Fruit fly (Drosophila melanogaster): ENCODE measurements around the gene tx.

Gene tx

dm6 chr3R:26461226-26461805 is 20.7 kb downstream of the tx start, which contains the start of gene CG5455 (continued):
- no peak for TF ChIP-seq lov (optimal IDR thresholded peaks at IDR 0.05)
- TF ChIP-seq lov (GFP tag; IDR thresholded peaks at IDR 0.05) = peak; percentile 50; the same call in 1 of the 3 replicates
- TF ChIP-seq CG17912 (GFP tag; optimal IDR thresholded peaks at IDR 0.05) = peak; percentile 56
- peak; percentile 66; the same call in 2 of the 3 replicates for TF ChIP-seq sr (GFP tag; IDR thresholded peaks at IDR 0.05)
- peak; percentile 17 for TF ChIP-seq CG18619 (GFP tag; optimal IDR thresholded peaks at IDR 0.05)
- peak; percentile 35 for TF ChIP-seq Hand (GFP tag; optimal IDR thresholded peaks at IDR 0.05)
- TF ChIP-seq PHDP (tag; optimal IDR thresholded peaks at IDR 0.05) = peak; percentile 65
- peak; percentile 70; the same call in 2 of the 3 replicates for TF ChIP-seq CG11456 (GFP tag; IDR thresholded peaks at IDR 0.05)
- TF ChIP-seq cwo (GFP tag; optimal IDR thresholded peaks at IDR 0.05) = peak; percentile 71
- peak; percentile 42 for TF ChIP-seq odd (GFP tag; optimal IDR thresholded peaks at IDR 0.05)
- TF ChIP-seq CG17612 (GFP tag; IDR thresholded peaks at IDR 0.05) = peak; percentile 24; the same call in 1 of the 2 replicates
- no peak for TF ChIP-seq CG4854 (GFP tag; optimal IDR thresholded peaks at IDR 0.05)
- no peak for TF ChIP-seq CG6654 (GFP tag; optimal IDR thresholded peaks at IDR 0.05)
- TF ChIP-seq CG13424 (tag; optimal IDR thresholded peaks at IDR 0.05) = peak; percentile 17
- TF ChIP-seq jigr1 (GFP tag; IDR thresholded peaks at IDR 0.05) = no peak
- peak; percentile 83; the same call in 1 of the 2 replicates for TF ChIP-seq rib (GFP tag; IDR thresholded peaks at IDR 0.05)
- 0 out of 2 replicates have a peak, but pooled peaks have one; percentile 16 for TF ChIP-seq Ada2b (GFP tag; IDR thresholded peaks at IDR 0.05)
- peak; percentile 76 for TF ChIP-seq BtbVII (GFP tag; optimal IDR thresholded peaks at IDR 0.05)
- TF ChIP-seq CG11504 (tag; optimal IDR thresholded peaks at IDR 0.05) = peak; percentile 75
- peak; percentile 7 for TF ChIP-seq Bteb2 (GFP tag; optimal IDR thresholded peaks at IDR 0.05)
- no peak for TF ChIP-seq Bdp1 (GFP tag; optimal IDR thresholded peaks at IDR 0.05)
- no peak for TF ChIP-seq sisA (GFP tag; IDR thresholded peaks at IDR 0.05)
- TF ChIP-seq CG12071 (GFP tag; optimal IDR thresholded peaks at IDR 0.05) = peak; percentile 85
- TF ChIP-seq pzg (GFP tag; optimal IDR thresholded peaks at IDR 0.05) = peak; percentile 24
- TF ChIP-seq CG34224 (GFP tag; IDR thresholded peaks at IDR 0.05; ENCODE audit: partially characterized antibody) = peak; percentile 40
- peak; percentile 67 for TF ChIP-seq nau (GFP tag; optimal IDR thresholded peaks at IDR 0.05)
- TF ChIP-seq CG17385 (GFP tag; optimal IDR thresholded peaks at IDR 0.05) = peak; percentile 55
- TF ChIP-seq CG4328 (GFP tag; optimal IDR thresholded peaks at IDR 0.05) = peak; percentile 14
- peak; percentile 12; the same call in 1 of the 3 replicates for TF ChIP-seq Optix (GFP tag; IDR thresholded peaks at IDR 0.05)
- no peak for TF ChIP-seq klu (GFP tag; IDR thresholded peaks at IDR 0.05)
- no peak for TF ChIP-seq ab (GFP tag; optimal IDR thresholded peaks at IDR 0.05)
- no peak for TF ChIP-seq CG15601 (tag; optimal IDR thresholded peaks at IDR 0.05)
- TF ChIP-seq chif (GFP tag; optimal IDR thresholded peaks at IDR 0.05) = no peak
- peak; percentile 64; the same call in 1 of the 2 replicates for TF ChIP-seq tna (GFP tag; IDR thresholded peaks at IDR 0.05; ENCODE audit: partially characterized antibody)
- peak; percentile 88 for TF ChIP-seq sob (GFP tag; IDR thresholded peaks at IDR 0.05)
- peak; percentile 50 for TF ChIP-seq CG1233 (GFP tag; optimal IDR thresholded peaks at IDR 0.05)
- peak; percentile 20 for TF ChIP-seq lilli (GFP tag; optimal IDR thresholded peaks at IDR 0.05)
- TF ChIP-seq crp (GFP tag; optimal IDR thresholded peaks at IDR 0.05) = peak in 1 of 2 experiments; percentile 76
- TF ChIP-seq trem (tag; optimal IDR thresholded peaks at IDR 0.05) = peak; percentile 96
- TF ChIP-seq ham (GFP tag; IDR thresholded peaks at IDR 0.05) = 0 out of 2 replicates have a peak, but pooled peaks have one; percentile 19
- TF ChIP-seq chn (GFP tag; optimal IDR thresholded peaks at IDR 0.05) = peak; percentile 28
- peak; percentile 18 for TF ChIP-seq Side (GFP tag; optimal IDR thresholded peaks at IDR 0.05)
- TF ChIP-seq Dfd (GFP tag; optimal IDR thresholded peaks at IDR 0.05) = no peak
- peak; percentile 35; the same call in 1 of the 2 replicates for TF ChIP-seq CG14441 (GFP tag; IDR thresholded peaks at IDR 0.05)
- TF ChIP-seq CG2202 (tag; optimal IDR thresholded peaks at IDR 0.05) = no peak
- TF ChIP-seq CG9932 (GFP tag; IDR thresholded peaks at IDR 0.05) = peak; percentile 41; the same call in 1 of the 2 replicates
- TF ChIP-seq CG6854 (GFP tag; optimal IDR thresholded peaks at IDR 0.05) = peak; percentile 82
- TF ChIP-seq bcd (GFP tag; optimal IDR thresholded peaks at IDR 0.05) = peak; percentile 37
- no peak for TF ChIP-seq Nf-YB (GFP tag; optimal IDR thresholded peaks at IDR 0.05)
